Fruit fly (Drosophila melanogaster): ENCODE results near the gene CG3009.
A peak's percentile ranks its signal among the peaks of the same experiment; 100 is the strongest.

The CG3009 gene

dm6 chrX:4666650-4667360, at the start of gene CG3009:
TSS of gene CG3009 (minus strand) at chrX:4666700.
- TF ChIP-seq HLH106 (tag; optimal IDR thresholded peaks at IDR 0.05) (peak; percentile 98), h (GFP tag; optimal IDR thresholded peaks at IDR 0.05) (peak; percentile 98), GATAd (GFP tag; optimal IDR thresholded peaks at IDR 0.05) (peak; percentile 71), lola (GFP tag; optimal IDR thresholded peaks at IDR 0.05) (no peak), sage (GFP tag; optimal IDR thresholded peaks at IDR 0.05) (peak; percentile 83), woc (GFP tag; optimal IDR thresholded peaks at IDR 0.05) (peak; percentile 97), Rel (GFP tag; optimal IDR thresholded peaks at IDR 0.05) (peak; percentile 85), Rel (tag; optimal IDR thresholded peaks at IDR 0.05) (peak; percentile 94), CG32264 (GFP tag; optimal IDR thresholded peaks at IDR 0.05) (peak; percentile 92), dl (GFP tag; optimal IDR thresholded peaks at IDR 0.05; ENCODE audit: insufficient read depth in 1 of 2, partially characterized antibody in 2 of 2) (peak in 1 of 2 experiments; percentile 57), rgr (GFP tag; optimal IDR thresholded peaks at IDR 0.05) (peak; percentile 98), Dif (GFP tag; optimal IDR thresholded peaks at IDR 0.05; ENCODE audit: partially characterized antibody) (peak; percentile 83), dmrt93B (GFP tag; optimal IDR thresholded peaks at IDR 0.05) (peak; percentile 98), ey (GFP tag; optimal IDR thresholded peaks at IDR 0.05) (peak; percentile 98), tai (GFP tag; optimal IDR thresholded peaks at IDR 0.05) (peak; percentile 87), Hr78 (GFP tag; optimal IDR thresholded peaks at IDR 0.05) (no peak), usp (GFP tag; optimal IDR thresholded peaks at IDR 0.05) (no peak), jim (GFP tag; optimal IDR thresholded peaks at IDR 0.05) (no peak), br (GFP tag; optimal IDR thresholded peaks at IDR 0.05) (peak; percentile 98), Myc (optimal IDR thresholded peaks at IDR 0.05) (peak; percentile 71), brk (GFP tag; optimal IDR thresholded peaks at IDR 0.05) (peak; percentile 76), Sp1 (GFP tag; optimal IDR thresholded peaks at IDR 0.05) (peak; percentile 97), fru (GFP tag; optimal IDR thresholded peaks at IDR 0.05) (peak; percentile 99), dsf (GFP tag; optimal IDR thresholded peaks at IDR 0.05; ENCODE audit: borderline replicate concordance) (peak; percentile 69), Vsx2 (GFP tag; optimal IDR thresholded peaks at IDR 0.05; ENCODE audit: partially characterized antibody) (peak; percentile 82), Hr83 (GFP tag; optimal IDR thresholded peaks at IDR 0.05; ENCODE audit: poor library complexity, severe bottlenecking) (peak; percentile 58), CrebA (GFP tag; optimal IDR thresholded peaks at IDR 0.05; ENCODE audit: borderline replicate concordance) (peak; percentile 82), pan (optimal IDR thresholded peaks at IDR 0.05) (no peak), sv (GFP tag; optimal IDR thresholded peaks at IDR 0.05) (peak; percentile 96), OdsH (GFP tag; optimal IDR thresholded peaks at IDR 0.05) (peak; percentile 97), N (GFP tag; optimal IDR thresholded peaks at IDR 0.05) (no peak), CG9705 (GFP tag; optimal IDR thresholded peaks at IDR 0.05) (peak; percentile 97), Abd-B (GFP tag; optimal IDR thresholded peaks at IDR 0.05) (no peak), Jra (GFP tag; optimal IDR thresholded peaks at IDR 0.05) (peak; percentile 90), Mio (GFP tag; optimal IDR thresholded peaks at IDR 0.05) (peak; percentile 85), foxo (GFP tag; optimal IDR thresholded peaks at IDR 0.05) (peak; percentile 80 to 99), Dfd (GFP tag; optimal IDR thresholded peaks at IDR 0.05) (no peak), Hnf4 (GFP tag; optimal IDR thresholded peaks at IDR 0.05) (peak; percentile 97), psq (GFP tag; optimal IDR thresholded peaks at IDR 0.05) (peak; percentile 94)

- TF ChIP-seq foxo (GFP tag; optimal IDR thresholded peaks at IDR 0.05) (no peak), rgr (GFP tag; optimal IDR thresholded peaks at IDR 0.05) (no peak), Rel (GFP tag; optimal IDR thresholded peaks at IDR 0.05) (no peak), Rel (tag; optimal IDR thresholded peaks at IDR 0.05) (peak; percentile 21), CG32264 (GFP tag; optimal IDR thresholded peaks at IDR 0.05) (no peak)
Observed at dm6 chrX:4707237-4708066, 41.0 kb upstream of the CG3009 start, which contains the start of gene Proc-R. TSS of gene Proc-R (plus strand) at chrX:4707916.

Measured in whole organism, wandering third instar larva.